Fruit fly (Drosophila melanogaster) whole organism, embryonic: ENCODE measurements around the gene Atu.
A peak's percentile ranks its signal among the peaks of the same experiment; 100 is the strongest.

Experiments used
- Antp ChIP-seq: fragments of 200-800 bp; sonication (Bioruptor generic); optimal IDR thresholded peaks from 3 replicates; lab custom pipeline; 2016; ENCODE audit warnings: missing biosample characterization, missing genetic modification characterization
- Blimp-1 ChIP-seq: fragments of 200-800 bp; sonication (Bioruptor generic); optimal IDR thresholded peaks from 3 replicates; lab custom pipeline; 2018; ENCODE audit warnings: missing biosample characterization, missing genetic modification characterization, mild to moderate bottlenecking, moderate library complexity, missing genetic modification reagents
- Bteb2 ChIP-seq: fragments of 200-800 bp; sonication (Bioruptor generic); optimal IDR thresholded peaks from 2 replicates; lab custom pipeline; 2016; ENCODE audit warnings: missing biosample characterization, missing genetic modification characterization
- CG10274 ChIP-seq: fragments of 200-800 bp; sonication (Bioruptor generic); optimal IDR thresholded peaks from 3 replicates; lab custom pipeline; 2017; ENCODE audit warnings: missing biosample characterization, mild to moderate bottlenecking, missing genetic modification characterization
- CG10543 ChIP-seq: fragments of 200-800 bp; sonication (Bioruptor generic); optimal IDR thresholded peaks from 3 replicates; lab custom pipeline; 2017; ENCODE audit warnings: missing biosample characterization, mild to moderate bottlenecking, missing genetic modification characterization, moderate library complexity
- CG11247 ChIP-seq: fragments of 200-800 bp; sonication (Bioruptor generic); IDR thresholded peaks from 2 replicates; pipeline ENCODE4 v1.3.6; 2022; ENCODE audit warnings: missing biosample characterization, missing genetic modification characterization
- CG13624 ChIP-seq: fragments of 200-800 bp; sonication (Bioruptor generic); optimal IDR thresholded peaks from 2 replicates; lab custom pipeline; 2016; ENCODE audit warnings: missing biosample characterization, missing genetic modification characterization
- CG14050 ChIP-seq: fragments of 200-800 bp; sonication (Bioruptor generic); IDR thresholded peaks from 3 replicates; pipeline ENCODE4 v1.3.6; 2022; ENCODE audit warnings: missing biosample characterization, missing genetic modification characterization
- CG14965 ChIP-seq: fragments of 200-800 bp; sonication (Bioruptor generic); optimal IDR thresholded peaks from 2 replicates; lab custom pipeline; 2016; ENCODE audit warnings: missing biosample characterization, missing genetic modification characterization, borderline replicate concordance
- CG15073 ChIP-seq: fragments of 200-800 bp; sonication (Bioruptor generic); optimal IDR thresholded peaks from 2 replicates; lab custom pipeline; 2016; ENCODE audit warnings: missing biosample characterization, missing genetic modification characterization
- CG16813 ChIP-seq: fragments of 200-800 bp; sonication (Bioruptor generic); IDR thresholded peaks from 3 replicates; pipeline ENCODE4 v1.3.6; 2022; ENCODE audit warnings: missing biosample characterization, missing genetic modification characterization; ENCODE audit not compliant: partially characterized antibody
- CG1792 ChIP-seq: fragments of 200-800 bp; sonication (Bioruptor generic); optimal IDR thresholded peaks from 2 replicates; lab custom pipeline; 2016; ENCODE audit warnings: missing biosample characterization, missing genetic modification characterization
- CG2129 ChIP-seq: fragments of 200-800 bp; sonication (Bioruptor generic); IDR thresholded peaks from 2 replicates; pipeline ENCODE4 v1.3.6; 2022; ENCODE audit warnings: missing biosample characterization, missing genetic modification characterization; ENCODE audit not compliant: partially characterized antibody
- CG2199 ChIP-seq: fragments of 200-800 bp; sonication (Bioruptor generic); IDR thresholded peaks from 3 replicates; pipeline ENCODE4 v1.3.6; 2022; ENCODE audit warnings: missing biosample characterization, missing genetic modification characterization
- CG2875 ChIP-seq: fragments of 200-800 bp; sonication (Bioruptor generic); optimal IDR thresholded peaks from 2 replicates; lab custom pipeline; 2017; ENCODE audit warnings: missing biosample characterization, mild to moderate bottlenecking, missing genetic modification characterization, missing genetic modification reagents
- CG30020 ChIP-seq: fragments of 200-800 bp; optimal IDR thresholded peaks from 2 replicates; lab custom pipeline; 2019; ENCODE audit warnings: missing biosample characterization, mild to moderate bottlenecking, missing genetic modification characterization, moderate library complexity
- CG3407 ChIP-seq: fragments of 200-800 bp; sonication (Bioruptor generic); optimal IDR thresholded peaks from 2 replicates; lab custom pipeline; 2018; ENCODE audit warnings: missing biosample characterization, mild to moderate bottlenecking, missing genetic modification characterization
- CG4707 ChIP-seq: fragments of 200-800 bp; sonication (Bioruptor generic); optimal IDR thresholded peaks from 2 replicates; lab custom pipeline; 2018; ENCODE audit warnings: missing biosample characterization, mild to moderate bottlenecking, missing genetic modification characterization, moderate library complexity
- CG5180 ChIP-seq: fragments of 200-800 bp; sonication (Bioruptor generic); optimal IDR thresholded peaks from 3 replicates; lab custom pipeline; 2017; ENCODE audit warnings: missing biosample characterization, missing genetic modification characterization, mild to moderate bottlenecking, moderate library complexity, missing genetic modification reagents
- CG7987 ChIP-seq: fragments of 200-800 bp; sonication (Bioruptor generic); optimal IDR thresholded peaks from 2 replicates; lab custom pipeline; 2018; ENCODE audit warnings: missing biosample characterization, mild to moderate bottlenecking, missing genetic modification characterization, moderate library complexity
- CHES-1-like ChIP-seq: fragments of 200-800 bp; sonication (Bioruptor generic); optimal IDR thresholded peaks from 2 replicates; lab custom pipeline; 2016; ENCODE audit warnings: missing biosample characterization, missing genetic modification characterization
- CTCF ChIP-seq: fragments of 200-800 bp; sonication (Bioruptor generic); optimal IDR thresholded peaks from 2 replicates; lab custom pipeline; 2017; ENCODE audit warnings: missing biosample characterization, mild to moderate bottlenecking, missing genetic modification characterization, moderate library complexity
- D ChIP-seq, 2 experiments: fragments of 200-800 bp in 1 of 2; fragments of >200 bp in 1 of 2; sonication (Bioruptor generic) in 1 of 2; optimal IDR thresholded peaks; 2 replicates in 1 of 2; 3 replicates in 1 of 2; lab custom pipeline; 2017; ENCODE audit warnings: mild to moderate bottlenecking in 1 of 2, missing biosample characterization in 1 of 2, missing genetic modification characterization in 1 of 2, missing genetic modification reagents in 1 of 2
- Dip2 ChIP-seq: fragments of 200-800 bp; sonication (Bioruptor generic); IDR thresholded peaks from 2 replicates; pipeline ENCODE4 v1.3.6; 2022; ENCODE audit warnings: missing biosample characterization, missing genetic modification characterization
- E2f2 ChIP-seq: fragments of 200-800 bp; sonication (Bioruptor generic); IDR thresholded peaks from 2 replicates; pipeline ENCODE4 v1.3.6; 2022; ENCODE audit warnings: missing biosample characterization, missing genetic modification characterization
- HmgZ ChIP-seq: fragments of 200-800 bp; sonication (Bioruptor generic); optimal IDR thresholded peaks from 2 replicates; lab custom pipeline; 2018; ENCODE audit warnings: missing biosample characterization, mild to moderate bottlenecking, missing genetic modification characterization
- Hmx ChIP-seq: fragments of 200-800 bp; sonication (Bioruptor generic); optimal IDR thresholded peaks from 2 replicates; lab custom pipeline; 2016; ENCODE audit warnings: missing biosample characterization, missing genetic modification characterization
- Med ChIP-seq: fragments of 200-800 bp; sonication (Bioruptor generic); peaks from one replicate; lab custom pipeline; 2016; ENCODE audit warnings: missing biosample characterization, missing genetic modification characterization, mild to moderate bottlenecking, inconsistent platforms, moderate library complexity
- Side ChIP-seq: fragments of 200-800 bp; sonication (Bioruptor generic); optimal IDR thresholded peaks from 2 replicates; lab custom pipeline; 2016; ENCODE audit warnings: missing biosample characterization, missing genetic modification characterization
- Sry-β ChIP-seq: fragments of 200-800 bp; sonication (Bioruptor generic); optimal IDR thresholded peaks from 2 replicates; lab custom pipeline; 2018; ENCODE audit warnings: missing biosample characterization, mild to moderate bottlenecking, missing genetic modification characterization, moderate library complexity
- Tbp ChIP-seq: fragments of >200 bp; optimal IDR thresholded peaks from 2 replicates; lab custom pipeline; 2018; ENCODE audit warnings: missing biosample characterization, missing genetic modification characterization
- dm ChIP-seq: fragments of 200-800 bp; sonication (Bioruptor generic); optimal IDR thresholded peaks from 3 replicates; lab custom pipeline; 2016; ENCODE audit warnings: missing biosample characterization, missing genetic modification characterization
- emc ChIP-seq: fragments of 200-800 bp; sonication (Bioruptor generic); optimal IDR thresholded peaks from 2 replicates; lab custom pipeline; 2016; ENCODE audit warnings: missing biosample characterization, missing genetic modification characterization
- gcm ChIP-seq: fragments of 200-800 bp; sonication (Bioruptor generic); optimal IDR thresholded peaks from 2 replicates; lab custom pipeline; 2019; ENCODE audit warnings: missing biosample characterization, mild to moderate bottlenecking, missing genetic modification characterization, moderate library complexity
- gsb ChIP-seq: fragments of 200-800 bp; sonication (Bioruptor generic); IDR thresholded peaks from 2 replicates; pipeline ENCODE4 v1.3.6; 2022; ENCODE audit warnings: missing biosample characterization, missing genetic modification characterization
- h ChIP-seq: fragments of >200 bp; optimal IDR thresholded peaks from 2 replicates; lab custom pipeline; 2017
- hth ChIP-seq: fragments of >200 bp; optimal IDR thresholded peaks from 2 replicates; lab custom pipeline; 2017; ENCODE audit warnings: inconsistent platforms
- lilli ChIP-seq: fragments of 200-800 bp; sonication (Bioruptor generic); optimal IDR thresholded peaks from 3 replicates; lab custom pipeline; 2016; ENCODE audit warnings: missing biosample characterization, missing genetic modification characterization
- nom ChIP-seq: fragments of 200-800 bp; sonication (Bioruptor generic); optimal IDR thresholded peaks from 2 replicates; lab custom pipeline; 2017; ENCODE audit warnings: missing biosample characterization, missing genetic modification characterization, mild to moderate bottlenecking, moderate library complexity, missing genetic modification reagents
- p53 ChIP-seq: fragments of 200-800 bp; sonication (Bioruptor generic); optimal IDR thresholded peaks from 2 replicates; lab custom pipeline; 2016; ENCODE audit warnings: missing biosample characterization, missing genetic modification characterization
- phol ChIP-seq: fragments of 200-800 bp; sonication (Bioruptor generic); optimal IDR thresholded peaks from 3 replicates; lab custom pipeline; 2018; ENCODE audit warnings: missing biosample characterization, mild to moderate bottlenecking, missing genetic modification characterization, moderate library complexity
- pros ChIP-seq: fragments of 200-800 bp; sonication (Bioruptor generic); optimal IDR thresholded peaks from 3 replicates; lab custom pipeline; 2019; ENCODE audit warnings: missing biosample characterization, mild to moderate bottlenecking, missing genetic modification characterization, moderate library complexity
- sima ChIP-seq: fragments of 200-800 bp; sonication (Bioruptor generic); optimal IDR thresholded peaks from 2 replicates; lab custom pipeline; 2016; ENCODE audit warnings: missing biosample characterization, missing genetic modification characterization
- stc ChIP-seq: fragments of 200-800 bp; sonication (Bioruptor generic); IDR thresholded peaks from 2 replicates; pipeline ENCODE4 v1.3.6; 2022; ENCODE audit warnings: missing biosample characterization, missing genetic modification characterization
- stwl ChIP-seq: fragments of 200-800 bp; sonication (Bioruptor generic); optimal IDR thresholded peaks from 3 replicates; lab custom pipeline; 2018; ENCODE audit warnings: missing biosample characterization, mild to moderate bottlenecking, missing genetic modification characterization, moderate library complexity
- z ChIP-seq: fragments of 200-800 bp; sonication (Bioruptor generic); IDR thresholded peaks from 3 replicates; pipeline ENCODE4 v1.3.6; 2022; ENCODE audit warnings: missing biosample characterization, missing genetic modification characterization
- zen ChIP-seq: fragments of 200-800 bp; sonication (Bioruptor generic); optimal IDR thresholded peaks from 3 replicates; lab custom pipeline; 2018; ENCODE audit warnings: missing biosample characterization, mild to moderate bottlenecking, missing genetic modification characterization, moderate library complexity
- zfh2 ChIP-seq: fragments of 200-800 bp; sonication (Bioruptor generic); optimal IDR thresholded peaks from 2 replicates; lab custom pipeline; 2016; ENCODE audit warnings: missing biosample characterization, missing genetic modification characterization

Atu gene

DNA sequence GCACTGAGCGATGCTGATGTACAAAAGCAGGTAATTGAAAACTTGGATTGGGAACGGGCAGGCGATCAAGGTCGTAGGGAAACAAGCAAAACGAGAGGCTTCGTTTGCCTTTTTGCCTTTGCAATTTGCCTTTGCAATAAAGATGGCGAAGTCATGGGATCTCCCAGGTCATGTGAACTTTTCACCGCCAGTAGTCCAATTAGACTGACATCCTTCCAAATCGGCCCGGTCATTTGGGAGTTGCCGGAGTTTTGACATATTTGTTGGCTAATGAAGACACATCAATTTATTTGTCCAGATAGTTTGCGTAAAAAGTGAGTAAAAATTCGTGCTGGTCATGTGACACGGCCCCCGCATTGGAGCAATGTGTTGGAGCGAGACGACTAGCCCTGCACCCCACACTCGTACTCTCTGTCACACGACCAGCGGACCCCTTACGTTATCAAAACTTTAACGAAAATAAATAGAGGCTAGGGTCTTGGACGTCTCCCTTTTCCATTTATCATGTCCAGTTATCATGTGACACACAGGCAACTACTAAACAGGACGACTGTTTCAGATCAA, 21.1 kb upstream of the Atu start (continued):
- TF ChIP-seq CG10543 (GFP tag; lab: Kevin White, UChicago) (peak; percentile 13), Sry-β (GFP tag; lab: Kevin White, UChicago) (no peak), hth (lab: Kevin White, UChicago) (no peak), CG11247 (GFP tag; lab: Robert Waterston, UW) (no peak), CG16813 (GFP tag; lab: Robert Waterston, UW) (no peak), CG5180 (GFP tag; lab: Kevin White, UChicago) (no peak), CG14050 (GFP tag; lab: Robert Waterston, UW) (no peak)

DNA sequence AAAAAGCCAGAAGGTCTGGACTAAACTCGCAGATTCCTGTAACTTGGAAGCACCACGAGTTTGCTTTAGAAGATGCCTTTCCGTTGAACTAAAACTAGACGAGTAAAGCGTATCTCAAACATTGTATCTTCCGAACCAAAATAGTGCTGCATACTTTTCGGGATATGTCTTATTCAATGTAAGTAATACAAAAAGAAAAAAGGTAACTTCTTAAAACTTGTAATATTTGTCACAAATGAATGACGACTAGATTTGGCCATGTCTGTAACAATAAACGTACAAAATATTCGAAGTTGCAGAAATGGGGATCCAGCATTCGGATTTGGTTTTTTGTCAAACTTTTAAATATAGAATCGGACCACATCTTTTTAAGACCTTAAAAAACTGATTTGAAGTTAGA, 18.3 kb upstream of the Atu start:
- no peak for TF ChIP-seq dm
- TF ChIP-seq zen (tag; lab: Kevin White, UChicago), result no peak
- no peak for TF ChIP-seq CG13624 (GFP tag; lab: Kevin White, UChicago)
- TF ChIP-seq HmgZ, result peak; percentile 33
- no peak for TF ChIP-seq CG2129
- no peak for TF ChIP-seq CG7987 (GFP tag; lab: Kevin White, UChicago)
- TF ChIP-seq gcm (GFP tag; lab: Kevin White, UChicago), result no peak
- no peak for TF ChIP-seq stc
- TF ChIP-seq Hmx (GFP tag; lab: Kevin White, UChicago), result no peak
- TF ChIP-seq nom (GFP tag; lab: Kevin White, UChicago), result peak; percentile 11
- TF ChIP-seq CG3407 (GFP tag; lab: Kevin White, UChicago), result no peak
- TF ChIP-seq p53 (GFP tag; lab: Kevin White, UChicago), result no peak
- no peak for TF ChIP-seq sima (GFP tag; lab: Kevin White, UChicago)
- no peak for TF ChIP-seq gsb (GFP tag; lab: Robert Waterston, UW)
- no peak for TF ChIP-seq E2f2 (GFP tag; lab: Robert Waterston, UW)
- no peak for TF ChIP-seq emc (GFP tag; lab: Kevin White, UChicago)
- TF ChIP-seq CTCF (GFP tag; lab: Kevin White, UChicago), result peak; percentile 11
- peak; percentile 54 for TF ChIP-seq Med
- no peak for TF ChIP-seq CG1792 (GFP tag; lab: Kevin White, UChicago)
- TF ChIP-seq Blimp-1 (GFP tag; lab: Kevin White, UChicago), result no peak
- peak; percentile 73 for TF ChIP-seq CG15073 (GFP tag; lab: Kevin White, UChicago)
- TF ChIP-seq CG2199, result peak; percentile 86; the same call in 2 of the 3 replicates
- TF ChIP-seq Antp, result no peak
- TF ChIP-seq CG2875 (GFP tag; lab: Kevin White, UChicago), result no peak

DNA sequence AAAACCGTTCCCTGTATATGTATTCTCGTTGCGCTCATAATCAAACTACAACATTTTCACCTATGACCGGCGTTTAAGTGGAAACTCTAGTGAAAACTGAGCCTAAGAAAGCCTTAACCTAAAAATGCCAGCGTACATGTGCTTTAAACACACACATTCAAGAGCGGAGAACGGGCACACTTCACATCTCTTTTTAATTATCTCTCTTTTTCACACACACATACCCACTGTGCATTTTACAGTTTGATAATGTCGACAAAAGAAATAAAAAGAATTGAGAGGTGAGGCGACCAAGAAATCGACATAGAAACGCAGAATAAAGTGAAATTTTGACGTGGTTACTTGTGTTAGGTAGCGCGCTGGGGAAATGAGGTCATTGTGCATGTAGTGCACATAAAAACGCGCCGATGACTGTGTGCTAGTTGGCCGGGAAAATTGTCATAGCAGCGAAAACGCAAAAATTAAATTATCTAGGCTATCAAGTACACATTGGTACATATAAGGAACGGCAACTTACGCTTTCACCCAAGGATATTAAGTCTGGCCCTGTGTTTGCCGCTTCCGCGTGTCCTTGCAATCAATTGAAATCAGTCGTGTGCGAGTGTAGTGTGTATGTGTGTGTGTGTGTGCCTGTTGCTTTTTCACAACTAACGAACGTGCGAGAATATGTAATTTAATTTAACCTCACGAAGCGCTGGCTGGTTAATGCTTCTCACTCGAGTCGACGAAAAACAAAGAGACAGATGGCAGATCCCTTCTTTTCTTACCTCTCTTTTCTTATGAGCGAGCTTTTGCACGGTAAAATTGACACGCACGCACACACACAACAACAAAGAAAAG, 13.4 kb upstream of the Atu start:
- TF ChIP-seq stwl (tag; lab: Kevin White, UChicago) (peak; percentile 21), CG4707 (GFP tag; lab: Kevin White, UChicago) (peak; percentile 65), CG10274 (GFP tag; lab: Kevin White, UChicago) (no peak), lilli (GFP tag; lab: Kevin White, UChicago) (peak; percentile 10), pros (GFP tag; lab: Kevin White, UChicago) (no peak), CG30020 (tag; lab: Kevin White, UChicago) (peak; percentile 13), h (no peak), CG14965 (GFP tag; lab: Kevin White, UChicago) (no peak), Side (GFP tag; lab: Kevin White, UChicago) (no peak), CHES-1-like (GFP tag; lab: Kevin White, UChicago) (no peak), Dip2 (GFP tag; lab: Robert Waterston, UW) (no peak), z (GFP tag; lab: Robert Waterston, UW) (no peak), phol (peak; percentile 22), D (optimal IDR thresholded peaks at IDR 0.05; lab: Kevin White, UChicago) (peak; percentile 78), D (GFP tag; optimal IDR thresholded peaks at IDR 0.05; lab: Kevin White, UChicago) (no peak), zfh2 (GFP tag; lab: Kevin White, UChicago) (peak; percentile 9), Bteb2 (GFP tag; lab: Kevin White, UChicago) (no peak), Tbp (GFP tag; lab: Kevin White, UChicago) (no peak)
